Fruit fly (Drosophila melanogaster): ENCODE results near the gene CG17803.
A peak's percentile ranks its signal among the peaks of the same experiment; 100 is the strongest.
"Not testable (repeated sequence)": the region's sequence is repeated elsewhere in the genome, so short reads cannot be mapped to it uniquely, and the experiment has no call there.

CG17803 gene

dm6 chr3R:17781371-17781770 is 19.9 kb downstream of the CG17803 start:
- TF ChIP-seq Pif1B (GFP tag; optimal IDR thresholded peaks at IDR 0.05) = peak; percentile 54
- TF ChIP-seq CG15710 (tag; optimal IDR thresholded peaks at IDR 0.05) = peak; percentile 26
- no peak for TF ChIP-seq Snoo (tag; optimal IDR thresholded peaks at IDR 0.05)
- peak; percentile 50 for TF ChIP-seq CG8301 (tag; optimal IDR thresholded peaks at IDR 0.05)
- TF ChIP-seq CG9948 (tag; optimal IDR thresholded peaks at IDR 0.05) = peak; percentile 19
- peak; percentile 71 for TF ChIP-seq CG12605 (GFP tag; IDR thresholded peaks at IDR 0.05)
- no peak for TF ChIP-seq gl (tag; optimal IDR thresholded peaks at IDR 0.05)
- peak; percentile 52 for TF ChIP-seq CG14655 (GFP tag; optimal IDR thresholded peaks at IDR 0.05)
- TF ChIP-seq fd96Ca (GFP tag; IDR thresholded peaks at IDR 0.05) = peak; percentile 83; the same call in 2 of the 3 replicates
- 0 out of 2 replicates have a peak, but pooled peaks have one; percentile 49 for TF ChIP-seq CG10348 (GFP tag; IDR thresholded peaks at IDR 0.05)
- peak; percentile 50 for TF ChIP-seq CG8159 (tag; optimal IDR thresholded peaks at IDR 0.05)
- no peak for TF ChIP-seq EcR (GFP tag; optimal IDR thresholded peaks at IDR 0.05)
- no peak for TF ChIP-seq CG13204 (GFP tag; optimal IDR thresholded peaks at IDR 0.05)
- TF ChIP-seq CG32121 (GFP tag; IDR thresholded peaks at IDR 0.05) = peak; percentile 89
- peak; percentile 52 for TF ChIP-seq Pif1A (GFP tag; optimal IDR thresholded peaks at IDR 0.05)
- TF ChIP-seq D1 (tag; optimal IDR thresholded peaks at IDR 0.05) = no peak
- TF ChIP-seq Ets98B (GFP tag; IDR thresholded peaks at IDR 0.05) = peak; percentile 88
- TF ChIP-seq rn (GFP tag; IDR thresholded peaks at IDR 0.05) = peak; percentile 64
- no peak for TF ChIP-seq CG34367 (tag; optimal IDR thresholded peaks at IDR 0.05)
- TF ChIP-seq CG4496 (GFP tag; IDR thresholded peaks at IDR 0.05) = peak; percentile 88
- peak; percentile 77 for TF ChIP-seq CG17806 (tag; optimal IDR thresholded peaks at IDR 0.05)

- TF ChIP-seq Pif1B (GFP tag; optimal IDR thresholded peaks at IDR 0.05) (no peak), CG34367 (tag; optimal IDR thresholded peaks at IDR 0.05) (no peak), CG32121 (GFP tag; IDR thresholded peaks at IDR 0.05) (peak; percentile 20; the same call in 1 of the 2 replicates), CG17806 (tag; optimal IDR thresholded peaks at IDR 0.05) (peak; percentile 30), CG14655 (GFP tag; optimal IDR thresholded peaks at IDR 0.05) (peak; percentile 7), CG9948 (tag; optimal IDR thresholded peaks at IDR 0.05) (no peak), fd96Ca (GFP tag; IDR thresholded peaks at IDR 0.05) (peak; percentile 10; the same call in 1 of the 3 replicates)
These were observed 24.3 kb downstream of the CG17803 start for dm6 chr3R:17776952-17777407.

- TF ChIP-seq EcR (GFP tag; optimal IDR thresholded peaks at IDR 0.05) = no peak
- TF ChIP-seq Pif1B (GFP tag; optimal IDR thresholded peaks at IDR 0.05) = no peak
- no peak for TF ChIP-seq Ets98B (GFP tag; IDR thresholded peaks at IDR 0.05)
- TF ChIP-seq CG8159 (tag; optimal IDR thresholded peaks at IDR 0.05) = no peak
- no peak for TF ChIP-seq CG13204 (GFP tag; optimal IDR thresholded peaks at IDR 0.05)
- no peak for TF ChIP-seq CG14655 (GFP tag; optimal IDR thresholded peaks at IDR 0.05)
- no peak for TF ChIP-seq Snoo (tag; optimal IDR thresholded peaks at IDR 0.05)
- no peak for TF ChIP-seq CG34367 (tag; optimal IDR thresholded peaks at IDR 0.05)
- TF ChIP-seq Pif1A (GFP tag; optimal IDR thresholded peaks at IDR 0.05) = no peak
- no peak for TF ChIP-seq rn (GFP tag; IDR thresholded peaks at IDR 0.05)
- no peak for TF ChIP-seq CG12605 (GFP tag; IDR thresholded peaks at IDR 0.05)
- no peak for TF ChIP-seq fd96Ca (GFP tag; IDR thresholded peaks at IDR 0.05)
- no peak for TF ChIP-seq CG32121 (GFP tag; IDR thresholded peaks at IDR 0.05)
- no peak for TF ChIP-seq CG9948 (tag; optimal IDR thresholded peaks at IDR 0.05)
- no peak for TF ChIP-seq CG17806 (tag; optimal IDR thresholded peaks at IDR 0.05)
- TF ChIP-seq CG15710 (tag; optimal IDR thresholded peaks at IDR 0.05) = no peak
- no peak for TF ChIP-seq D1 (tag; optimal IDR thresholded peaks at IDR 0.05)
- TF ChIP-seq gl (tag; optimal IDR thresholded peaks at IDR 0.05) = no peak
- TF ChIP-seq CG4496 (GFP tag; IDR thresholded peaks at IDR 0.05) = no peak
- no peak for TF ChIP-seq CG10348 (GFP tag; IDR thresholded peaks at IDR 0.05)
These were observed 25.2 kb downstream of the CG17803 start for dm6 chr3R:17776104-17776589.

- TF ChIP-seq CG14655 (GFP tag; optimal IDR thresholded peaks at IDR 0.05) (peak; percentile 59), CG8159 (tag; optimal IDR thresholded peaks at IDR 0.05) (peak; percentile 51), CG9948 (tag; optimal IDR thresholded peaks at IDR 0.05) (no peak)
These were observed 26.8 kb downstream of the CG17803 start for dm6 chr3R:17774538-17774937.

- no peak for TF ChIP-seq CG12605 (GFP tag; IDR thresholded peaks at IDR 0.05)
- TF ChIP-seq CG15710 (tag; optimal IDR thresholded peaks at IDR 0.05) = no peak
- no peak for TF ChIP-seq EcR (GFP tag; optimal IDR thresholded peaks at IDR 0.05)
- no peak for TF ChIP-seq Pif1B (GFP tag; optimal IDR thresholded peaks at IDR 0.05)
- TF ChIP-seq CG9948 (tag; optimal IDR thresholded peaks at IDR 0.05) = no peak
- TF ChIP-seq CG10348 (GFP tag; IDR thresholded peaks at IDR 0.05) = no peak
- TF ChIP-seq CG8301 (tag; optimal IDR thresholded peaks at IDR 0.05) = no peak
- TF ChIP-seq rn (GFP tag; IDR thresholded peaks at IDR 0.05) = no peak
- no peak for TF ChIP-seq D1 (tag; optimal IDR thresholded peaks at IDR 0.05)
- no peak for TF ChIP-seq Snoo (tag; optimal IDR thresholded peaks at IDR 0.05)
- no peak for TF ChIP-seq CG34367 (tag; optimal IDR thresholded peaks at IDR 0.05)
- TF ChIP-seq fd96Ca (GFP tag; IDR thresholded peaks at IDR 0.05) = no peak
- TF ChIP-seq CG13204 (GFP tag; optimal IDR thresholded peaks at IDR 0.05) = no peak
These were observed 27.4 kb downstream of the CG17803 start for dm6 chr3R:17773893-17774292.

dm6 chr3R:17763088-17763487 is 38.2 kb downstream of the CG17803 start, which contains the start of gene TyrR:
Gene TyrR (minus strand): TSS chr3R:17763188.
- not testable (repeated sequence) for TF ChIP-seq EcR (GFP tag; optimal IDR thresholded peaks at IDR 0.05); CG13204 (GFP tag; optimal IDR thresholded peaks at IDR 0.05); D1 (tag; optimal IDR thresholded peaks at IDR 0.05)

All from whole organism, pupa.